Worm (Caenorhabditis elegans) whole organism, L3 larva: Measurements from ENCODE around the gene F25E5.8.

Source experiments
- R02D3.7 ChIP-seq: fragments of 150-350 bp; optimal IDR thresholded peaks from 2 replicates; lab custom pipeline; 2014; ENCODE audit warnings: missing biosample characterization, missing genetic modification characterization
- aly-2 ChIP-seq: fragments of 150-350 bp; optimal IDR thresholded peaks from 2 replicates; lab custom pipeline; 2014; ENCODE audit warnings: missing biosample characterization, missing genetic modification characterization
- elt-1 ChIP-seq: fragments of 150-350 bp; optimal IDR thresholded peaks from 2 replicates; lab custom pipeline; 2014; ENCODE audit warnings: missing biosample characterization, missing genetic modification characterization
- fos-1 ChIP-seq: fragments of 150-350 bp; optimal IDR thresholded peaks from 2 replicates; lab custom pipeline; 2014; ENCODE audit warnings: missing biosample characterization, missing genetic modification characterization
- lin-15B ChIP-seq: fragments of 150-350 bp; optimal IDR thresholded peaks from 2 replicates; lab custom pipeline; 2014; ENCODE audit warnings: missing biosample characterization, missing genetic modification characterization
- nfya-1 ChIP-seq: sonication (generic microtip); optimal IDR thresholded peaks from 2 replicates; lab custom pipeline; 2017; ENCODE audit warnings: missing genetic modification characterization, mild to moderate bottlenecking, missing compliant biosample characterization, antibody characterized with exemption, moderate library complexity; ENCODE audit not compliant: insufficient read depth
- nhr-12 ChIP-seq: fragments of 150-350 bp; optimal IDR thresholded peaks from 2 replicates; lab custom pipeline; 2014; ENCODE audit warnings: missing biosample characterization, missing genetic modification characterization
- nhr-43 ChIP-seq: sonication (generic microtip); optimal IDR thresholded peaks from 2 replicates; lab custom pipeline; 2016; ENCODE audit warnings: mild to moderate bottlenecking, missing genetic modification characterization, missing compliant biosample characterization; ENCODE audit not compliant: poor library complexity, severe bottlenecking
- pqm-1 ChIP-seq: fragments of 150-350 bp; optimal IDR thresholded peaks from 2 replicates; lab custom pipeline; 2017; ENCODE audit warnings: missing biosample characterization, missing genetic modification characterization, inconsistent platforms
- ztf-11 ChIP-seq: fragments of 150-350 bp; optimal IDR thresholded peaks from 2 replicates; lab custom pipeline; 2014; ENCODE audit warnings: missing biosample characterization, missing genetic modification characterization

DNA sequence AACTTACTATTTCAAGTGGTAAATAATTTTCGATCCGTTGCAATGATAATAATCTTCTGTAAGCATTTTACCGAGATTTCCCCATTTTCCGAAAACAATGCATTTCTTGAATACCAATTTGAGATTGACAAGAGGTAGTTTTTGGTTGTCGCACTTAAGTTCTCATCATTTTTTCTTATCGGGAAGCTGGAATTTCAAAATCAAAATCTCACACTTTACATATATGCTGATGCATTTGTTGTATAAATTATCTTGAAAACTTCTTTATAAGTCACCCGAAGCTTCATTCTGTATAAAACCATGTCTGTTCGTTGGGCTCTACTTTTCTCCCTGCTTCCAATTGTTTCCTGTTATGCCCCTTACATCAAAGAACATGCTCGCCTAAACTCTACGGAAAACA is 15.7 kb downstream of the F25E5.8 start, which contains the start of gene try-11:
- no peak for TF ChIP-seq ztf-11 (tag; lab: Kevin White, UChicago)
- no peak for TF ChIP-seq R02D3.7 (tag; lab: Kevin White, UChicago)
- TF ChIP-seq nfya-1 (tag; lab: Kevin White, UChicago), result no peak
- TF ChIP-seq fos-1, result no peak
- no peak for TF ChIP-seq pqm-1 (tag; lab: Kevin White, UChicago)
- TF ChIP-seq nhr-12 (tag; lab: Kevin White, UChicago), result no peak
- TF ChIP-seq nhr-43 (tag; lab: Kevin White, UChicago), result no peak
- TF ChIP-seq aly-2 (tag; lab: Kevin White, UChicago), result no peak
- TF ChIP-seq elt-1 (tag; lab: Kevin White, UChicago), result no peak
- no peak for TF ChIP-seq lin-15B
